Fruit fly (Drosophila melanogaster) whole organism, embryonic: ENCODE data around the gene amn.

Source experiments
- CG10267 ChIP-seq: fragments of 200-800 bp; sonication (Bioruptor generic); optimal IDR thresholded peaks from 2 replicates; lab custom pipeline; 2018; ENCODE audit warnings: missing biosample characterization, mild to moderate bottlenecking, missing genetic modification characterization, moderate library complexity
- CG10565 ChIP-seq: fragments of 200-800 bp; sonication (Bioruptor generic); optimal IDR thresholded peaks from 3 replicates; lab custom pipeline; 2016; ENCODE audit warnings: missing biosample characterization, mild to moderate bottlenecking, missing genetic modification characterization
- CG10979 ChIP-seq: fragments of 200-800 bp; sonication (Bioruptor generic); optimal IDR thresholded peaks from 2 replicates; lab custom pipeline; 2018; ENCODE audit warnings: missing biosample characterization, mild to moderate bottlenecking, missing genetic modification characterization, moderate library complexity
- CG11504 ChIP-seq: fragments of 200-800 bp; sonication (Bioruptor generic); optimal IDR thresholded peaks from 3 replicates; lab custom pipeline; 2019; ENCODE audit warnings: missing biosample characterization, mild to moderate bottlenecking, missing genetic modification characterization, moderate library complexity
- CG12071 ChIP-seq: fragments of 200-800 bp; sonication (Bioruptor generic); optimal IDR thresholded peaks from 3 replicates; lab custom pipeline; 2018; ENCODE audit warnings: missing biosample characterization, mild to moderate bottlenecking, missing genetic modification characterization
- CG12155 ChIP-seq: fragments of 200-800 bp; sonication (Bioruptor generic); optimal IDR thresholded peaks from 3 replicates; lab custom pipeline; 2016; ENCODE audit warnings: missing biosample characterization, missing genetic modification characterization
- CG12659 ChIP-seq: fragments of 200-800 bp; sonication (Bioruptor generic); optimal IDR thresholded peaks from 3 replicates; lab custom pipeline; 2017; ENCODE audit warnings: mild to moderate bottlenecking, missing biosample characterization, missing genetic modification reagents, missing genetic modification characterization
- CG16863 ChIP-seq: fragments of 200-800 bp; sonication (Bioruptor generic); optimal IDR thresholded peaks from 3 replicates; lab custom pipeline; 2016; ENCODE audit warnings: missing biosample characterization, missing genetic modification characterization
- CG17568 ChIP-seq: fragments of 200-800 bp; sonication (Bioruptor generic); optimal IDR thresholded peaks from 2 replicates; lab custom pipeline; 2018; ENCODE audit warnings: missing biosample characterization, mild to moderate bottlenecking, missing genetic modification characterization, moderate library complexity
- CG2712 ChIP-seq: fragments of 200-800 bp; optimal IDR thresholded peaks from 3 replicates; lab custom pipeline; 2019; ENCODE audit warnings: missing biosample characterization, mild to moderate bottlenecking, missing genetic modification characterization, moderate library complexity
- CG30403 ChIP-seq: fragments of 200-800 bp; sonication (Bioruptor generic); optimal IDR thresholded peaks from 3 replicates; lab custom pipeline; 2016; ENCODE audit warnings: missing biosample characterization, missing genetic modification characterization
- CG31365 ChIP-seq: fragments of 200-800 bp; sonication (Bioruptor generic); optimal IDR thresholded peaks from 2 replicates; lab custom pipeline; 2018; ENCODE audit warnings: missing biosample characterization, mild to moderate bottlenecking, missing genetic modification characterization
- CG31441 ChIP-seq: fragments of 200-800 bp; sonication (Bioruptor generic); IDR thresholded peaks from 2 replicates; pipeline ENCODE4 v1.3.6; 2022; ENCODE audit warnings: missing biosample characterization, missing genetic modification characterization
- CG3847 ChIP-seq: fragments of 200-800 bp; sonication (Bioruptor generic); IDR thresholded peaks from 2 replicates; pipeline ENCODE4 v1.3.6; 2022; ENCODE audit warnings: missing biosample characterization, missing genetic modification characterization
- CG4404 ChIP-seq: fragments of 200-800 bp; sonication (Bioruptor generic); IDR thresholded peaks from 2 replicates; pipeline ENCODE4 v1.3.6; 2022; ENCODE audit warnings: missing biosample characterization, missing genetic modification characterization
- CG4820 ChIP-seq: fragments of 200-800 bp; sonication (Bioruptor generic); optimal IDR thresholded peaks from 3 replicates; lab custom pipeline; 2016; ENCODE audit warnings: missing biosample characterization, missing genetic modification characterization
- CG6689 ChIP-seq: fragments of 200-800 bp; sonication (Bioruptor generic); IDR thresholded peaks from 2 replicates; pipeline ENCODE4 v1.3.6; 2022; ENCODE audit warnings: missing biosample characterization, missing genetic modification characterization
- CG6854 ChIP-seq: fragments of 200-800 bp; sonication (Bioruptor generic); optimal IDR thresholded peaks from 3 replicates; lab custom pipeline; 2017; ENCODE audit warnings: missing biosample characterization, mild to moderate bottlenecking, missing genetic modification characterization
- CG7357 ChIP-seq: fragments of 200-800 bp; sonication (Bioruptor generic); IDR thresholded peaks from 3 replicates; pipeline ENCODE4 v1.3.6; 2022; ENCODE audit warnings: missing biosample characterization, missing genetic modification characterization
- CG7556 ChIP-seq: fragments of 200-800 bp; sonication (Bioruptor generic); optimal IDR thresholded peaks from 2 replicates; lab custom pipeline; 2017; ENCODE audit warnings: missing biosample characterization, mild to moderate bottlenecking, missing genetic modification characterization
- CG8388 ChIP-seq: fragments of 200-800 bp; sonication (Bioruptor generic); optimal IDR thresholded peaks from 2 replicates; lab custom pipeline; 2019; ENCODE audit warnings: missing biosample characterization, mild to moderate bottlenecking, missing genetic modification characterization, moderate library complexity
- CG8765 ChIP-seq: fragments of 200-800 bp; sonication (Bioruptor generic); IDR thresholded peaks from 2 replicates; pipeline ENCODE4 v1.3.6; 2022; ENCODE audit warnings: missing biosample characterization, missing genetic modification characterization
- CG8944 ChIP-seq: fragments of 200-800 bp; sonication (Bioruptor generic); optimal IDR thresholded peaks from 3 replicates; lab custom pipeline; 2016; ENCODE audit warnings: missing biosample characterization, missing genetic modification characterization
- CG9437 ChIP-seq: fragments of 200-800 bp; sonication (Bioruptor generic); optimal IDR thresholded peaks from 2 replicates; lab custom pipeline; 2018; ENCODE audit warnings: missing biosample characterization, mild to moderate bottlenecking, missing genetic modification characterization
- Doc2 ChIP-seq: fragments of 200-800 bp; sonication (Bioruptor generic); IDR thresholded peaks from 2 replicates; pipeline ENCODE4 v1.3.6; 2022; ENCODE audit warnings: missing biosample characterization, missing genetic modification characterization
- Fer1 ChIP-seq: fragments of 200-800 bp; sonication (Bioruptor generic); optimal IDR thresholded peaks from 2 replicates; lab custom pipeline; 2017; ENCODE audit warnings: missing biosample characterization, mild to moderate bottlenecking, missing genetic modification characterization
- HLH3B ChIP-seq: fragments of 200-800 bp; sonication (Bioruptor generic); IDR thresholded peaks from 2 replicates; pipeline ENCODE4 v1.3.6; 2022; ENCODE audit warnings: missing biosample characterization, missing genetic modification characterization
- HLHmδ ChIP-seq: fragments of 200-800 bp; sonication (Bioruptor generic); optimal IDR thresholded peaks from 2 replicates; lab custom pipeline; 2018; ENCODE audit warnings: missing biosample characterization, mild to moderate bottlenecking, missing genetic modification characterization, moderate library complexity
- Hmr ChIP-seq: fragments of 200-800 bp; sonication (Bioruptor generic); optimal IDR thresholded peaks from 3 replicates; lab custom pipeline; 2017; ENCODE audit warnings: mild to moderate bottlenecking, missing biosample characterization, missing genetic modification reagents, missing genetic modification characterization
- Hsf ChIP-seq: fragments of 200-800 bp; sonication (Bioruptor generic); optimal IDR thresholded peaks from 3 replicates; lab custom pipeline; 2016; ENCODE audit warnings: missing biosample characterization, missing genetic modification characterization
- NK7.1 ChIP-seq: fragments of 200-800 bp; sonication (Bioruptor generic); optimal IDR thresholded peaks from 3 replicates; lab custom pipeline; 2016; ENCODE audit warnings: missing biosample characterization, missing genetic modification characterization
- Oaz ChIP-seq: fragments of 200-800 bp; sonication (Bioruptor generic); IDR thresholded peaks from 2 replicates; pipeline ENCODE4 v1.3.6; 2022; ENCODE audit warnings: missing biosample characterization, missing genetic modification characterization
- Opbp ChIP-seq: fragments of 200-800 bp; sonication (Bioruptor generic); IDR thresholded peaks from 3 replicates; pipeline ENCODE4 v1.3.6; 2022; ENCODE audit warnings: missing biosample characterization, missing genetic modification characterization; ENCODE audit not compliant: partially characterized antibody
- Ptx1 ChIP-seq: fragments of 200-800 bp; sonication (Bioruptor generic); IDR thresholded peaks from 2 replicates; pipeline ENCODE4 v1.3.6; 2022; ENCODE audit warnings: missing biosample characterization, missing genetic modification characterization
- Sox100B ChIP-seq: fragments of 200-800 bp; sonication (Bioruptor generic); optimal IDR thresholded peaks from 3 replicates; lab custom pipeline; 2018; ENCODE audit warnings: missing biosample characterization, mild to moderate bottlenecking, missing genetic modification characterization
- Ssrp ChIP-seq: fragments of 200-800 bp; sonication (Bioruptor generic); optimal IDR thresholded peaks from 2 replicates; lab custom pipeline; 2018; ENCODE audit warnings: missing biosample characterization, mild to moderate bottlenecking, missing genetic modification characterization, moderate library complexity
- Taf1 ChIP-seq: fragments of 200-800 bp; sonication (Bioruptor generic); IDR thresholded peaks from 2 replicates; pipeline ENCODE4 v1.3.6; 2022; ENCODE audit warnings: missing biosample characterization, missing genetic modification characterization
- Xrp1 ChIP-seq: fragments of 200-800 bp; sonication (Bioruptor generic); IDR thresholded peaks from 2 replicates; pipeline ENCODE4 v1.3.6; 2022; ENCODE audit warnings: missing biosample characterization, missing genetic modification characterization
- YL-1 ChIP-seq: fragments of 200-800 bp; sonication (Bioruptor generic); optimal IDR thresholded peaks from 3 replicates; lab custom pipeline; 2017; ENCODE audit warnings: missing biosample characterization, mild to moderate bottlenecking, missing genetic modification characterization
- ap ChIP-seq: fragments of 200-800 bp; sonication (Bioruptor generic); IDR thresholded peaks from 2 replicates; pipeline ENCODE4 v1.3.6; 2022; ENCODE audit warnings: missing biosample characterization, missing genetic modification characterization
- bowl ChIP-seq: fragments of 200-800 bp; sonication (Bioruptor generic); IDR thresholded peaks from 2 replicates; pipeline ENCODE4 v1.3.6; 2022; ENCODE audit warnings: missing biosample characterization, missing genetic modification characterization
- chif ChIP-seq, 2 experiments: fragments of 200-800 bp; sonication (Bioruptor generic); optimal IDR thresholded peaks; 3 replicates each; lab custom pipeline; 2016; ENCODE audit warnings: missing biosample characterization in 2 of 2, missing genetic modification characterization in 2 of 2
- dysf ChIP-seq: fragments of 200-800 bp; sonication (Bioruptor generic); IDR thresholded peaks from 3 replicates; pipeline ENCODE4 v1.3.6; 2022; ENCODE audit warnings: missing biosample characterization, missing genetic modification characterization
- eyg ChIP-seq: fragments of 200-800 bp; sonication (Bioruptor generic); optimal IDR thresholded peaks from 3 replicates; lab custom pipeline; 2016; ENCODE audit warnings: missing biosample characterization, missing genetic modification characterization
- fd102C ChIP-seq: fragments of 200-800 bp; sonication (Bioruptor generic); optimal IDR thresholded peaks from 2 replicates; lab custom pipeline; 2018; ENCODE audit warnings: missing biosample characterization, mild to moderate bottlenecking, missing genetic modification characterization, moderate library complexity
- oc ChIP-seq: fragments of 200-800 bp; sonication (Bioruptor generic); optimal IDR thresholded peaks from 2 replicates; lab custom pipeline; 2018; ENCODE audit warnings: missing biosample characterization, mild to moderate bottlenecking, missing genetic modification characterization, moderate library complexity
- odd ChIP-seq: fragments of 200-800 bp; sonication (Bioruptor generic); optimal IDR thresholded peaks from 2 replicates; lab custom pipeline; 2017; ENCODE audit warnings: missing biosample characterization, mild to moderate bottlenecking, missing genetic modification characterization
- pho ChIP-seq: fragments of 200-800 bp; sonication (Bioruptor generic); optimal IDR thresholded peaks from 2 replicates; lab custom pipeline; 2016; ENCODE audit warnings: missing biosample characterization, missing genetic modification characterization
- pum ChIP-seq: fragments of 200-800 bp; sonication (Bioruptor generic); optimal IDR thresholded peaks from 2 replicates; lab custom pipeline; 2016; ENCODE audit warnings: missing biosample characterization, missing genetic modification characterization
- sens ChIP-seq: fragments of 200-800 bp; sonication (Bioruptor generic); peaks from one replicate; lab custom pipeline; 2016; ENCODE audit warnings: missing biosample characterization, missing genetic modification characterization
- stwl ChIP-seq: fragments of 200-800 bp; sonication (Bioruptor generic); optimal IDR thresholded peaks from 3 replicates; lab custom pipeline; 2018; ENCODE audit warnings: missing biosample characterization, mild to moderate bottlenecking, missing genetic modification characterization, moderate library complexity
- vnd ChIP-seq: fragments of 200-800 bp; sonication (Bioruptor generic); IDR thresholded peaks from 3 replicates; pipeline ENCODE4 v1.3.6; 2022; ENCODE audit warnings: missing biosample characterization, missing genetic modification characterization; ENCODE audit not compliant: partially characterized antibody

Gene amn

dm6 chrX:19875059-19875458, 14.8 kb downstream of the amn start (continued):
- no peak for TF ChIP-seq Taf1 (GFP tag; lab: Robert Waterston, UW)
- no peak for TF ChIP-seq CG4404 (GFP tag; lab: Robert Waterston, UW)
- no peak for TF ChIP-seq CG31365 (tag; lab: Kevin White, UChicago)
- no peak for TF ChIP-seq chif (GFP tag; optimal IDR thresholded peaks at IDR 0.05; lab: Kevin White, UChicago)
- no peak for TF ChIP-seq CG3847 (GFP tag; lab: Robert Waterston, UW)
- no peak for TF ChIP-seq bowl (GFP tag; lab: Robert Waterston, UW)
- TF ChIP-seq CG8388, result peak; percentile 22
- peak; percentile 26 for TF ChIP-seq CG10267
- peak; percentile 84 for TF ChIP-seq sens (GFP tag; lab: Kevin White, UChicago)
- TF ChIP-seq CG30403 (GFP tag; lab: Kevin White, UChicago), result peak; percentile 21
- TF ChIP-seq Hsf, result peak; percentile 17
- 0 out of 2 replicates have a peak, but pooled peaks have one; percentile 9 for TF ChIP-seq HLH3B (GFP tag; lab: Robert Waterston, UW)
- no peak for TF ChIP-seq fd102C
- TF ChIP-seq pum (GFP tag; lab: Kevin White, UChicago), result no peak
- no peak for TF ChIP-seq pho
- TF ChIP-seq CG6854 (GFP tag; lab: Kevin White, UChicago), result no peak
- TF ChIP-seq ap (GFP tag; lab: Robert Waterston, UW), result no peak
- TF ChIP-seq Doc2 (GFP tag; lab: Robert Waterston, UW), result no peak
- peak; percentile 50 for TF ChIP-seq CG10979 (tag; lab: Kevin White, UChicago)
- no peak for TF ChIP-seq CG12155 (GFP tag; lab: Kevin White, UChicago)
- peak; percentile 34 for TF ChIP-seq CG2712
- no peak for TF ChIP-seq YL-1
- 0 out of 2 replicates have a peak, but pooled peaks have one; percentile 30 for TF ChIP-seq CG6689 (GFP tag; lab: Robert Waterston, UW)
- peak; percentile 37; the same call in 1 of the 2 replicates for TF ChIP-seq Xrp1
- TF ChIP-seq CG31441, result peak; percentile 52
- peak; percentile 7 for TF ChIP-seq CG4820 (GFP tag; lab: Kevin White, UChicago)
- TF ChIP-seq Ptx1 (GFP tag; lab: Robert Waterston, UW), result no peak
- no peak for TF ChIP-seq CG17568
- 0 out of 3 replicates have a peak, but pooled peaks have one; percentile 9 for TF ChIP-seq CG7357 (GFP tag; lab: Robert Waterston, UW)
- TF ChIP-seq CG7556 (GFP tag; lab: Kevin White, UChicago), result peak; percentile 44
- TF ChIP-seq CG8944 (GFP tag; lab: Kevin White, UChicago), result no peak
- no peak for TF ChIP-seq stwl (tag; lab: Kevin White, UChicago)
- TF ChIP-seq CG11504, result peak; percentile 69
- TF ChIP-seq vnd (GFP tag; lab: Robert Waterston, UW), result no peak
- peak; percentile 30 for TF ChIP-seq CG12659 (GFP tag; lab: Kevin White, UChicago)
- no peak for TF ChIP-seq Oaz (GFP tag; lab: Robert Waterston, UW)
- TF ChIP-seq CG9437 (GFP tag; lab: Kevin White, UChicago), result peak; percentile 27
- TF ChIP-seq CG10565 (GFP tag; lab: Kevin White, UChicago), result no peak
- TF ChIP-seq Fer1, result peak; percentile 2
- TF ChIP-seq HLHmδ (GFP tag; lab: Kevin White, UChicago), result no peak
- TF ChIP-seq odd, result no peak
- no peak for TF ChIP-seq CG16863
- no peak for TF ChIP-seq eyg
- TF ChIP-seq Ssrp (tag; lab: Kevin White, UChicago), result peak; percentile 39
- TF ChIP-seq CG8765, result no peak
- peak; percentile 12 for TF ChIP-seq CG12071 (GFP tag; lab: Kevin White, UChicago)
- no peak for TF ChIP-seq oc (tag; lab: Kevin White, UChicago)
- no peak for TF ChIP-seq Opbp (GFP tag; lab: Robert Waterston, UW)
- no peak for TF ChIP-seq Hmr (GFP tag; lab: Kevin White, UChicago)
- TF ChIP-seq Sox100B (GFP tag; lab: Kevin White, UChicago), result peak; percentile 55
- peak; percentile 18; the same call in 1 of the 3 replicates for TF ChIP-seq dysf (GFP tag; lab: Robert Waterston, UW)
- no peak for TF ChIP-seq NK7.1 (GFP tag; lab: Kevin White, UChicago)
